Worm (Caenorhabditis elegans) whole organism, L2 larva: ENCODE data around the gene Y39B6A.25.

Experiments
- R02D3.7 ChIP-seq: fragments of 150-350 bp; optimal IDR thresholded peaks from 2 replicates; lab custom pipeline; 2014; ENCODE audit warnings: missing biosample characterization, missing genetic modification characterization
- fos-1 ChIP-seq: fragments of 150-350 bp; optimal IDR thresholded peaks from 2 replicates; lab custom pipeline; 2014; ENCODE audit warnings: missing biosample characterization, missing genetic modification characterization
- nhr-77 ChIP-seq: fragments of 150-350 bp; optimal IDR thresholded peaks from 2 replicates; lab custom pipeline; 2014; ENCODE audit warnings: missing biosample characterization, missing genetic modification characterization
- snpc-4 ChIP-seq: fragments of 150-350 bp; optimal IDR thresholded peaks from 2 replicates; lab custom pipeline; 2014; ENCODE audit warnings: missing biosample characterization, missing genetic modification characterization
- ztf-1 ChIP-seq: fragments of 200-800 bp; sonication (Bioruptor generic); conservative IDR thresholded peaks from 2 replicates; pipeline ENCODE4 v1.3.6; 2022; ENCODE audit warnings: missing genetic modification characterization, missing compliant biosample characterization

ce11 chrV:19050888-19051287 lies 24.6 kb downstream of the Y39B6A.25 start:
- no peak for TF ChIP-seq nhr-77 (tag; lab: Kevin White, UChicago)
- TF ChIP-seq ztf-1 (GFP tag; lab: Robert Waterston, UW), result no peak
- TF ChIP-seq snpc-4 (tag; lab: Kevin White, UChicago), result no peak
- TF ChIP-seq fos-1, result no peak
- TF ChIP-seq R02D3.7 (tag; lab: Kevin White, UChicago), result no peak
